Fruit fly (Drosophila melanogaster) whole organism, embryonic: Measurements from ENCODE around the gene Ku80.

Source experiments
- Abd-B ChIP-seq: fragments of 200-800 bp; sonication (Bioruptor generic); optimal IDR thresholded peaks from 2 replicates; lab custom pipeline; 2018; ENCODE audit warnings: missing biosample characterization, mild to moderate bottlenecking, missing genetic modification characterization, moderate library complexity
- Aef1 ChIP-seq: fragments of 200-800 bp; sonication (Bioruptor generic); IDR thresholded peaks from 3 replicates; pipeline ENCODE4 v1.3.6; 2022; ENCODE audit warnings: missing biosample characterization, missing genetic modification characterization
- CG10431 ChIP-seq: fragments of 200-800 bp; sonication (Bioruptor generic); optimal IDR thresholded peaks from 3 replicates; lab custom pipeline; 2018; ENCODE audit warnings: missing biosample characterization, mild to moderate bottlenecking, missing genetic modification characterization
- CG10543 ChIP-seq: fragments of 200-800 bp; sonication (Bioruptor generic); optimal IDR thresholded peaks from 3 replicates; lab custom pipeline; 2017; ENCODE audit warnings: missing biosample characterization, mild to moderate bottlenecking, missing genetic modification characterization, moderate library complexity
- CG11560 ChIP-seq: fragments of 200-800 bp; sonication (Bioruptor generic); IDR thresholded peaks from 3 replicates; pipeline ENCODE4 v1.3.6; 2022; ENCODE audit warnings: missing biosample characterization, missing genetic modification characterization
- CG11696 ChIP-seq: fragments of 200-800 bp; sonication (Bioruptor generic); IDR thresholded peaks from 2 replicates; pipeline ENCODE4 v1.3.6; 2022; ENCODE audit warnings: missing biosample characterization, missing genetic modification characterization
- CG12299 ChIP-seq: fragments of 200-800 bp; sonication (Bioruptor generic); optimal IDR thresholded peaks from 2 replicates; lab custom pipeline; 2018; ENCODE audit warnings: missing biosample characterization, mild to moderate bottlenecking, missing genetic modification characterization
- CG14860 ChIP-seq: fragments of 200-800 bp; sonication (Bioruptor generic); IDR thresholded peaks from 3 replicates; pipeline ENCODE4 v1.3.6; 2022; ENCODE audit warnings: missing biosample characterization, missing genetic modification characterization; ENCODE audit not compliant: partially characterized antibody
- CG16815 ChIP-seq: fragments of 200-800 bp; sonication (Bioruptor generic); optimal IDR thresholded peaks from 3 replicates; lab custom pipeline; 2017; ENCODE audit warnings: missing biosample characterization, mild to moderate bottlenecking, missing genetic modification characterization
- CG17359 ChIP-seq: fragments of 200-800 bp; sonication (Bioruptor generic); optimal IDR thresholded peaks from 3 replicates; lab custom pipeline; 2018; ENCODE audit warnings: missing biosample characterization, mild to moderate bottlenecking, missing genetic modification characterization, moderate library complexity
- CG18476 ChIP-seq: fragments of 200-800 bp; sonication (Bioruptor generic); optimal IDR thresholded peaks from 2 replicates; lab custom pipeline; 2016; ENCODE audit warnings: missing biosample characterization, mild to moderate bottlenecking, missing genetic modification characterization
- CG18764 ChIP-seq: fragments of 200-800 bp; sonication (Bioruptor generic); optimal IDR thresholded peaks from 3 replicates; lab custom pipeline; 2016; ENCODE audit warnings: missing biosample characterization, missing genetic modification characterization
- CG2199 ChIP-seq: fragments of 200-800 bp; sonication (Bioruptor generic); IDR thresholded peaks from 3 replicates; pipeline ENCODE4 v1.3.6; 2022; ENCODE audit warnings: missing biosample characterization, missing genetic modification characterization
- CG2875 ChIP-seq: fragments of 200-800 bp; sonication (Bioruptor generic); optimal IDR thresholded peaks from 2 replicates; lab custom pipeline; 2017; ENCODE audit warnings: missing biosample characterization, mild to moderate bottlenecking, missing genetic modification characterization, missing genetic modification reagents
- CG33557 ChIP-seq: fragments of 200-800 bp; sonication (Bioruptor generic); optimal IDR thresholded peaks from 2 replicates; lab custom pipeline; 2019; ENCODE audit warnings: missing biosample characterization, mild to moderate bottlenecking, missing genetic modification characterization, moderate library complexity
- CG4282 ChIP-seq: fragments of 200-800 bp; sonication (Bioruptor generic); optimal IDR thresholded peaks from 2 replicates; lab custom pipeline; 2016; ENCODE audit warnings: missing biosample characterization, missing genetic modification characterization
- CG4328 ChIP-seq: fragments of 200-800 bp; sonication (Bioruptor generic); optimal IDR thresholded peaks from 3 replicates; lab custom pipeline; 2017; ENCODE audit warnings: missing biosample characterization, missing genetic modification reagents, missing genetic modification characterization
- CG6175 ChIP-seq: fragments of 200-800 bp; sonication (Bioruptor generic); IDR thresholded peaks from 3 replicates; pipeline ENCODE4 v1.3.6; 2022; ENCODE audit warnings: missing biosample characterization, missing genetic modification characterization
- CG6791 ChIP-seq: fragments of 200-800 bp; sonication (Bioruptor generic); IDR thresholded peaks from 3 replicates; pipeline ENCODE4 v1.3.6; 2022; ENCODE audit warnings: missing biosample characterization, missing genetic modification characterization; ENCODE audit not compliant: partially characterized antibody
- CG7786 ChIP-seq: fragments of 200-800 bp; sonication (Bioruptor generic); optimal IDR thresholded peaks from 2 replicates; lab custom pipeline; 2016; ENCODE audit warnings: missing biosample characterization, missing genetic modification characterization
- CG8290 ChIP-seq, 3 experiments: fragments of 200-800 bp; sonication (Bioruptor generic); optimal IDR thresholded peaks; 2 replicates each; lab custom pipeline; 2016 to 2019; ENCODE audit warnings: missing biosample characterization in 3 of 3, missing genetic modification characterization in 3 of 3, mild to moderate bottlenecking in 2 of 3, moderate library complexity in 1 of 3
- CG8359 ChIP-seq: fragments of 200-800 bp; sonication (Bioruptor generic); optimal IDR thresholded peaks from 2 replicates; lab custom pipeline; 2017; ENCODE audit warnings: missing biosample characterization, mild to moderate bottlenecking, missing genetic modification characterization, borderline replicate concordance
- CG8765 ChIP-seq: fragments of 200-800 bp; sonication (Bioruptor generic); IDR thresholded peaks from 2 replicates; pipeline ENCODE4 v1.3.6; 2022; ENCODE audit warnings: missing biosample characterization, missing genetic modification characterization
- CG8924 ChIP-seq: fragments of 200-800 bp; optimal IDR thresholded peaks from 3 replicates; lab custom pipeline; 2019; ENCODE audit warnings: missing biosample characterization, mild to moderate bottlenecking, missing genetic modification characterization, moderate library complexity
- CTCF ChIP-seq: fragments of 200-800 bp; sonication (Bioruptor generic); optimal IDR thresholded peaks from 2 replicates; lab custom pipeline; 2017; ENCODE audit warnings: missing biosample characterization, mild to moderate bottlenecking, missing genetic modification characterization, moderate library complexity
- D ChIP-seq, 2 experiments: fragments of 200-800 bp in 1 of 2; fragments of >200 bp in 1 of 2; sonication (Bioruptor generic) in 1 of 2; optimal IDR thresholded peaks; 2 replicates in 1 of 2; 3 replicates in 1 of 2; lab custom pipeline; 2017; ENCODE audit warnings: mild to moderate bottlenecking in 1 of 2, missing biosample characterization in 1 of 2, missing genetic modification characterization in 1 of 2, missing genetic modification reagents in 1 of 2
- E2f1 ChIP-seq: fragments of 200-800 bp; sonication (Bioruptor generic); IDR thresholded peaks from 2 replicates; pipeline ENCODE4 v1.3.6; 2022; ENCODE audit warnings: missing biosample characterization, missing genetic modification characterization
- Ets65A ChIP-seq: fragments of 200-800 bp; sonication (Bioruptor generic); peaks from one replicate; lab custom pipeline; 2016; ENCODE audit warnings: missing biosample characterization, missing genetic modification characterization
- Ets97D ChIP-seq: fragments of 200-800 bp; sonication (Bioruptor generic); optimal IDR thresholded peaks from 3 replicates; lab custom pipeline; 2016; ENCODE audit warnings: missing biosample characterization, missing genetic modification characterization
- Fer1 ChIP-seq: fragments of 200-800 bp; sonication (Bioruptor generic); optimal IDR thresholded peaks from 2 replicates; lab custom pipeline; 2017; ENCODE audit warnings: missing biosample characterization, mild to moderate bottlenecking, missing genetic modification characterization
- Hmr ChIP-seq: fragments of 200-800 bp; sonication (Bioruptor generic); optimal IDR thresholded peaks from 3 replicates; lab custom pipeline; 2017; ENCODE audit warnings: mild to moderate bottlenecking, missing biosample characterization, missing genetic modification reagents, missing genetic modification characterization
- Mad ChIP-seq: fragments of 200-800 bp; sonication (Bioruptor generic); optimal IDR thresholded peaks from 2 replicates; lab custom pipeline; 2016; ENCODE audit warnings: missing biosample characterization, missing genetic modification characterization
- Oaz ChIP-seq: fragments of 200-800 bp; sonication (Bioruptor generic); IDR thresholded peaks from 2 replicates; pipeline ENCODE4 v1.3.6; 2022; ENCODE audit warnings: missing biosample characterization, missing genetic modification characterization
- Rx ChIP-seq: fragments of 200-800 bp; sonication (Bioruptor generic); IDR thresholded peaks from 2 replicates; pipeline ENCODE4 v1.3.6; 2022; ENCODE audit warnings: missing biosample characterization, missing genetic modification characterization
- ab ChIP-seq: fragments of 200-800 bp; sonication (Bioruptor generic); optimal IDR thresholded peaks from 2 replicates; lab custom pipeline; 2016; ENCODE audit warnings: missing biosample characterization, missing genetic modification characterization
- ase ChIP-seq: fragments of 200-800 bp; sonication (Bioruptor generic); IDR thresholded peaks from 3 replicates; pipeline ENCODE4 v1.3.6; 2022; ENCODE audit warnings: missing biosample characterization, missing genetic modification characterization
- chn ChIP-seq: fragments of 200-800 bp; sonication (Bioruptor generic); optimal IDR thresholded peaks from 2 replicates; lab custom pipeline; 2016; ENCODE audit warnings: missing biosample characterization, missing genetic modification characterization
- en ChIP-seq: fragments of 200-800 bp; sonication (Bioruptor generic); optimal IDR thresholded peaks from 2 replicates; lab custom pipeline; 2016; ENCODE audit warnings: missing biosample characterization, missing genetic modification characterization
- mld ChIP-seq: fragments of 200-800 bp; sonication (Bioruptor generic); IDR thresholded peaks from 3 replicates; pipeline ENCODE4 v1.3.6; 2022; ENCODE audit warnings: missing biosample characterization, missing genetic modification characterization; ENCODE audit not compliant: partially characterized antibody
- nerfin-2 ChIP-seq: fragments of 200-800 bp; sonication (Bioruptor generic); IDR thresholded peaks from 2 replicates; pipeline ENCODE4 v1.3.6; 2022; ENCODE audit warnings: missing biosample characterization, missing genetic modification characterization; ENCODE audit not compliant: partially characterized antibody
- oc ChIP-seq: fragments of 200-800 bp; sonication (Bioruptor generic); optimal IDR thresholded peaks from 2 replicates; lab custom pipeline; 2018; ENCODE audit warnings: missing biosample characterization, mild to moderate bottlenecking, missing genetic modification characterization, moderate library complexity
- pb ChIP-seq: fragments of 200-800 bp; sonication (Bioruptor generic); optimal IDR thresholded peaks from 3 replicates; lab custom pipeline; 2016; ENCODE audit warnings: missing biosample characterization, missing genetic modification characterization
- salm ChIP-seq: fragments of 200-800 bp; sonication (Bioruptor generic); optimal IDR thresholded peaks from 2 replicates; lab custom pipeline; 2018; ENCODE audit warnings: missing biosample characterization, mild to moderate bottlenecking, missing genetic modification characterization
- shn ChIP-seq: fragments of 200-800 bp; sonication (Bioruptor generic); optimal IDR thresholded peaks from 3 replicates; lab custom pipeline; 2016; ENCODE audit warnings: missing biosample characterization, missing genetic modification characterization
- sqz ChIP-seq: fragments of 200-800 bp; sonication (Bioruptor generic); optimal IDR thresholded peaks from 3 replicates; lab custom pipeline; 2018; ENCODE audit warnings: missing biosample characterization, mild to moderate bottlenecking, missing genetic modification characterization
- stwl ChIP-seq: fragments of 200-800 bp; sonication (Bioruptor generic); optimal IDR thresholded peaks from 3 replicates; lab custom pipeline; 2018; ENCODE audit warnings: missing biosample characterization, mild to moderate bottlenecking, missing genetic modification characterization, moderate library complexity
- tx ChIP-seq: fragments of 200-800 bp; sonication (Bioruptor generic); optimal IDR thresholded peaks from 2 replicates; lab custom pipeline; 2016; ENCODE audit warnings: missing biosample characterization, missing genetic modification characterization
- usp ChIP-seq: fragments of >200 bp; optimal IDR thresholded peaks from 2 replicates; lab custom pipeline; 2017; ENCODE audit warnings: missing biosample characterization, missing genetic modification characterization
- vfl ChIP-seq: fragments of 200-800 bp; sonication (Bioruptor generic); optimal IDR thresholded peaks from 2 replicates; lab custom pipeline; 2016; ENCODE audit warnings: missing biosample characterization, missing genetic modification characterization

The Ku80 gene

dm6 chr2L:15750523-15751258 is 20.3 kb downstream of the Ku80 start, which contains the start of gene ND-B17 (continued):
- TF ChIP-seq oc (tag; lab: Kevin White, UChicago), result no peak
- TF ChIP-seq CG4328 (GFP tag; lab: Kevin White, UChicago), result no peak
- no peak for TF ChIP-seq CG18764
- TF ChIP-seq CG6175 (GFP tag; lab: Robert Waterston, UW), result no peak
- TF ChIP-seq sqz (GFP tag; lab: Kevin White, UChicago), result no peak
- peak; percentile 62 for TF ChIP-seq Mad
- TF ChIP-seq CG11560, result no peak
- TF ChIP-seq CG17359 (tag; lab: Kevin White, UChicago), result no peak
- TF ChIP-seq salm, result no peak
- TF ChIP-seq tx, result peak; percentile 54
- TF ChIP-seq mld (GFP tag; lab: Robert Waterston, UW), result no peak
- TF ChIP-seq CG10431 (GFP tag; lab: Kevin White, UChicago), result no peak
- no peak for TF ChIP-seq usp (GFP tag; lab: Kevin White, UChicago)
- TF ChIP-seq CG8290 (GFP tag; optimal IDR thresholded peaks at IDR 0.05; lab: Kevin White, UChicago), result peak; percentile 79
- peak; percentile 44 to 87 for TF ChIP-seq CG8290 (tag; optimal IDR thresholded peaks at IDR 0.05; lab: Kevin White, UChicago)
- TF ChIP-seq en (GFP tag; lab: Kevin White, UChicago), result no peak
- TF ChIP-seq Ets65A (GFP tag; lab: Kevin White, UChicago), result no peak
- TF ChIP-seq CG8924 (tag; lab: Kevin White, UChicago), result peak; percentile 42
- peak; percentile 30; the same call in 1 of the 3 replicates for TF ChIP-seq Aef1 (GFP tag; lab: Robert Waterston, UW)
- TF ChIP-seq CG14860 (GFP tag; lab: Robert Waterston, UW), result no peak
- no peak for TF ChIP-seq CG18476 (GFP tag; lab: Kevin White, UChicago)
- TF ChIP-seq CG12299 (tag; lab: Kevin White, UChicago), result no peak
- peak; percentile 35 for TF ChIP-seq stwl (tag; lab: Kevin White, UChicago)
- no peak for TF ChIP-seq Fer1 (GFP tag; lab: Kevin White, UChicago)
- TF ChIP-seq CG33557 (GFP tag; lab: Kevin White, UChicago), result peak; percentile 3
- peak; percentile 25 for TF ChIP-seq ab (GFP tag; lab: Kevin White, UChicago)
- peak; percentile 55 for TF ChIP-seq shn
- no peak for TF ChIP-seq CTCF (GFP tag; lab: Kevin White, UChicago)
- TF ChIP-seq chn, result peak; percentile 62
- TF ChIP-seq CG8359 (GFP tag; lab: Kevin White, UChicago), result no peak
- no peak for TF ChIP-seq pb
- peak; percentile 18 for TF ChIP-seq vfl (GFP tag; lab: Kevin White, UChicago)
- no peak for TF ChIP-seq CG11696 (GFP tag; lab: Robert Waterston, UW)
- TF ChIP-seq ase (GFP tag; lab: Robert Waterston, UW), result no peak
- no peak for TF ChIP-seq Hmr
- TF ChIP-seq CG2199 (GFP tag; lab: Robert Waterston, UW), result 0 out of 3 replicates have a peak, but pooled peaks have one; percentile 66
- TF ChIP-seq CG10543 (GFP tag; lab: Kevin White, UChicago), result no peak
- TF ChIP-seq D (optimal IDR thresholded peaks at IDR 0.05; lab: Kevin White, UChicago), result no peak
- no peak for TF ChIP-seq D (GFP tag; optimal IDR thresholded peaks at IDR 0.05; lab: Kevin White, UChicago)
- TF ChIP-seq CG2875, result no peak
- TF ChIP-seq nerfin-2 (GFP tag; lab: Robert Waterston, UW), result no peak
- TF ChIP-seq CG8765, result 0 out of 2 replicates have a peak, but pooled peaks have one; percentile 29
- peak; percentile 34 for TF ChIP-seq E2f1 (GFP tag; lab: Robert Waterston, UW)
- TF ChIP-seq Oaz (GFP tag; lab: Robert Waterston, UW), result peak; percentile 45; the same call in 1 of the 2 replicates
- peak; percentile 40; the same call in 2 of the 3 replicates for TF ChIP-seq CG6791
- peak; percentile 50 for TF ChIP-seq CG7786 (GFP tag; lab: Kevin White, UChicago)
- no peak for TF ChIP-seq Abd-B (GFP tag; lab: Kevin White, UChicago)
- 0 out of 2 replicates have a peak, but pooled peaks have one; percentile 19 for TF ChIP-seq Rx
- TF ChIP-seq CG4282, result peak; percentile 33
- TF ChIP-seq Ets97D (GFP tag; lab: Kevin White, UChicago), result peak; percentile 43
- TF ChIP-seq CG16815 (GFP tag; lab: Kevin White, UChicago), result no peak
